Worm (Caenorhabditis elegans) whole organism, young adult: ENCODE results near the gene fut-3.

ENCODE experiments used
- B0336.3 ChIP-seq: fragments of 200-800 bp; sonication (Bioruptor generic); IDR thresholded peaks from 2 replicates; pipeline ENCODE4 v1.3.6; 2022; ENCODE audit warnings: missing genetic modification characterization, missing compliant biosample characterization
- F33H1.4 ChIP-seq: fragments of 200-800 bp; sonication (Bioruptor generic); IDR thresholded peaks from 2 replicates; pipeline ENCODE4 v1.3.6; 2022; ENCODE audit warnings: missing genetic modification reagents, missing genetic modification characterization, missing compliant biosample characterization
- Y56A3A.18 ChIP-seq: fragments of 200-800 bp; sonication (Bioruptor generic); IDR thresholded peaks from 2 replicates; pipeline ENCODE4 v1.3.6; 2022; ENCODE audit warnings: missing genetic modification reagents, missing genetic modification characterization, missing compliant biosample characterization
- ama-1 ChIP-seq, 3 experiments: fragments of 150-350 bp in 1 of 3; sonication (generic microtip) in 2 of 3; optimal IDR thresholded peaks; 2 replicates each; lab custom pipeline; 2014 to 2018; ENCODE audit warnings: missing biosample characterization in 2 of 3, missing genetic modification characterization in 2 of 3, missing genetic modification reagents in 2 of 3
- athp-1 ChIP-seq: sonication (generic microtip); optimal IDR thresholded peaks from 2 replicates; lab custom pipeline; 2017; ENCODE audit warnings: mild to moderate bottlenecking, missing genetic modification characterization, missing compliant biosample characterization
- dpl-1 ChIP-seq: fragments of 150-350 bp; optimal IDR thresholded peaks from 2 replicates; lab custom pipeline; 2014; ENCODE audit warnings: missing biosample characterization, missing genetic modification reagents, missing genetic modification characterization
- hmg-1.2 ChIP-seq: fragments of 200-800 bp; sonication (Bioruptor generic); IDR thresholded peaks from 2 replicates; pipeline ENCODE4 v1.3.6; 2022; ENCODE audit warnings: missing genetic modification reagents, missing genetic modification characterization, missing compliant biosample characterization
- lsl-1 ChIP-seq: fragments of 200-800 bp; sonication (Bioruptor generic); optimal IDR thresholded peaks from 2 replicates; lab custom pipeline; 2018; ENCODE audit warnings: mild to moderate bottlenecking, missing genetic modification characterization, moderate library complexity, missing compliant biosample characterization
- rcor-1 ChIP-seq: fragments of 200-800 bp; sonication (Bioruptor generic); IDR thresholded peaks from 2 replicates; pipeline ENCODE4 v1.3.6; 2022; ENCODE audit warnings: missing genetic modification reagents, missing genetic modification characterization, missing compliant biosample characterization
- rpc-1 ChIP-seq, 2 experiments: fragments of 150-350 bp in 1 of 2; sonication (generic microtip) in 1 of 2; optimal IDR thresholded peaks; 2 replicates each; lab custom pipeline; 2014 to 2018; ENCODE audit warnings: missing biosample characterization in 1 of 2, missing genetic modification characterization in 1 of 2, missing genetic modification reagents in 1 of 2, missing genotype in 1 of 2
- snpc-4 ChIP-seq, 5 experiments: fragments of 150-350 bp in 1 of 5; sonication (generic microtip) in 4 of 5; optimal IDR thresholded peaks; 2 replicates each; lab custom pipeline; 2014 to 2018; ENCODE audit warnings: missing genetic modification characterization in 5 of 5, missing biosample characterization in 3 of 5, antibody characterized with exemption in 2 of 5, mild to moderate bottlenecking in 2 of 5, missing compliant biosample characterization in 2 of 5, missing genotype in 2 of 5, moderate library complexity in 2 of 5, missing genetic modification reagents in 1 of 5

ce11 chrII:5642110-5642509 is 17.5 kb downstream of the fut-3 start:
- TF ChIP-seq hmg-1.2 (GFP tag; lab: Robert Waterston, UW), result no peak
- no peak for TF ChIP-seq B0336.3 (GFP tag; lab: Robert Waterston, UW)
- TF ChIP-seq F33H1.4, result no peak
- TF ChIP-seq snpc-4 (GFP tag; optimal IDR thresholded peaks at IDR 0.05; lab: Kevin White, UChicago), result no peak
- TF ChIP-seq snpc-4 (tag; optimal IDR thresholded peaks at IDR 0.05; lab: Kevin White, UChicago), result no peak
- no peak for TF ChIP-seq rcor-1 (GFP tag; lab: Robert Waterston, UW)
- TF ChIP-seq dpl-1 (GFP tag; lab: Kevin White, UChicago), result no peak
- no peak for TF ChIP-seq athp-1 (tag; lab: Kevin White, UChicago)
- TF ChIP-seq rpc-1 (optimal IDR thresholded peaks at IDR 0.05; lab: Kevin White, UChicago), result no peak
- TF ChIP-seq rpc-1 (tag; optimal IDR thresholded peaks at IDR 0.05; lab: Kevin White, UChicago), result no peak
- no peak for TF ChIP-seq ama-1 (optimal IDR thresholded peaks at IDR 0.05; lab: Kevin White, UChicago)
- TF ChIP-seq ama-1 (GFP tag; optimal IDR thresholded peaks at IDR 0.05; lab: Kevin White, UChicago), result no peak
- no peak for TF ChIP-seq Y56A3A.18 (GFP tag; lab: Robert Waterston, UW)
- TF ChIP-seq lsl-1 (GFP tag; lab: Kevin White, UChicago), result no peak
